Worm (Caenorhabditis elegans) whole organism, young adult: ENCODE results near the gene C08E3.1.

Experiments
- D2030.7 ChIP-seq: fragments of 200-800 bp; sonication (Bioruptor generic); IDR thresholded peaks from 2 replicates; pipeline ENCODE4 v1.3.6; 2022; ENCODE audit warnings: missing genetic modification reagents, missing genetic modification characterization, missing compliant biosample characterization
- F49E8.2 ChIP-seq: sonication (generic microtip); optimal IDR thresholded peaks from 3 replicates; lab custom pipeline; 2017; ENCODE audit warnings: missing genetic modification characterization, mild to moderate bottlenecking, missing compliant biosample characterization, antibody characterized with exemption, moderate library complexity; ENCODE audit not compliant: insufficient read depth
- T07F8.4 ChIP-seq: sonication (generic microtip); optimal IDR thresholded peaks from 2 replicates; lab custom pipeline; 2016; ENCODE audit warnings: mild to moderate bottlenecking, missing genetic modification characterization, moderate library complexity, missing compliant biosample characterization
- Y53F4B.3 ChIP-seq: fragments of 200-800 bp; sonication (Bioruptor generic); IDR thresholded peaks from 2 replicates; pipeline ENCODE4 v1.3.6; 2022; ENCODE audit warnings: missing genetic modification reagents, missing genetic modification characterization, missing compliant biosample characterization
- akir-1 ChIP-seq: fragments of 200-800 bp; sonication (Bioruptor generic); optimal IDR thresholded peaks from 2 replicates; lab custom pipeline; 2018; ENCODE audit warnings: mild to moderate bottlenecking, missing genetic modification characterization, moderate library complexity, missing compliant biosample characterization
- ama-1 ChIP-seq, 3 experiments: fragments of 150-350 bp in 1 of 3; sonication (generic microtip) in 2 of 3; optimal IDR thresholded peaks; 2 replicates each; lab custom pipeline; 2014 to 2018; ENCODE audit warnings: missing biosample characterization in 2 of 3, missing genetic modification characterization in 2 of 3, missing genetic modification reagents in 2 of 3
- aptf-3 ChIP-seq: fragments of 200-800 bp; sonication (Bioruptor generic); IDR thresholded peaks from 2 replicates; pipeline ENCODE4 v1.3.6; 2022; ENCODE audit warnings: missing genetic modification characterization, missing compliant biosample characterization
- dpff-1 ChIP-seq: sonication (generic microtip); optimal IDR thresholded peaks from 2 replicates; lab custom pipeline; 2017; ENCODE audit warnings: mild to moderate bottlenecking, missing genetic modification characterization, missing compliant biosample characterization
- ekl-4 ChIP-seq: fragments of 200-800 bp; sonication (Bioruptor generic); IDR thresholded peaks from 2 replicates; pipeline ENCODE4 v1.3.6; 2022; ENCODE audit warnings: missing genetic modification reagents, missing genetic modification characterization, missing compliant biosample characterization
- hsf-1 ChIP-seq: fragments of 200-800 bp; sonication (Bioruptor generic); IDR thresholded peaks from 2 replicates; pipeline ENCODE4 v1.3.6; 2022; ENCODE audit warnings: missing genetic modification reagents, missing genetic modification characterization, missing compliant biosample characterization
- pbrm-1 ChIP-seq: fragments of 200-800 bp; sonication (Bioruptor generic); IDR thresholded peaks from 2 replicates; pipeline ENCODE4 v1.3.6; 2022; ENCODE audit warnings: missing genetic modification reagents, missing genetic modification characterization, missing compliant biosample characterization
- tlf-1 ChIP-seq: fragments of 200-800 bp; sonication (Bioruptor generic); optimal IDR thresholded peaks from 2 replicates; lab custom pipeline; 2018; ENCODE audit warnings: mild to moderate bottlenecking, missing genetic modification characterization, missing compliant biosample characterization
- unc-62 ChIP-seq: fragments of 150-350 bp; optimal IDR thresholded peaks from 2 replicates; lab custom pipeline; 2014; ENCODE audit warnings: missing biosample characterization, missing genetic modification reagents, missing genetic modification characterization

- TF ChIP-seq F49E8.2 (no peak), unc-62 (GFP tag; lab: Kevin White, UChicago) (no peak), akir-1 (GFP tag; lab: Kevin White, UChicago) (no peak), dpff-1 (no peak), ekl-4 (no peak), hsf-1 (GFP tag; lab: Robert Waterston, UW) (no peak), D2030.7 (GFP tag; lab: Robert Waterston, UW) (no peak), T07F8.4 (tag; lab: Kevin White, UChicago) (no peak), Y53F4B.3 (GFP tag; lab: Robert Waterston, UW) (no peak), aptf-3 (GFP tag; lab: Robert Waterston, UW) (no peak), ama-1 (optimal IDR thresholded peaks at IDR 0.05; lab: Kevin White, UChicago) (no peak), ama-1 (GFP tag; optimal IDR thresholded peaks at IDR 0.05; lab: Kevin White, UChicago) (no peak), tlf-1 (GFP tag; lab: Kevin White, UChicago) (no peak), pbrm-1 (GFP tag; lab: Robert Waterston, UW) (no peak)
These were observed 11.8 kb upstream of the C08E3.1 start for ce11 chrII:1621795-1622194.
